Fruit fly (Drosophila melanogaster) Kc167 (cell line): Measurements from ENCODE around the gene Hmbs.

Experiments
- Myc ChIP-seq: fragments of >200 bp; optimal IDR thresholded peaks from 2 replicates; lab custom pipeline; 2017; ENCODE audit warnings: missing external identifiers
- Sin3A ChIP-seq: fragments of >200 bp; optimal IDR thresholded peaks from 2 replicates; lab custom pipeline; 2018; ENCODE audit warnings: missing external identifiers
- h ChIP-seq: fragments of >200 bp; optimal IDR thresholded peaks from 3 replicates; lab custom pipeline; 2018; ENCODE audit warnings: missing external identifiers
- insv ChIP-seq: fragments of >200 bp; optimal IDR thresholded peaks from 3 replicates; lab custom pipeline; 2018; ENCODE audit warnings: missing external identifiers
- psq ChIP-seq: fragments of >200 bp; optimal IDR thresholded peaks from 2 replicates; lab custom pipeline; 2017; ENCODE audit warnings: missing external identifiers
- ttk ChIP-seq: sonication (Bioruptor generic); optimal IDR thresholded peaks from 2 replicates; lab custom pipeline; 2017; ENCODE audit warnings: missing external identifiers

- TF ChIP-seq psq (lab: Kevin White, UChicago) (no peak), Myc (lab: Kevin White, UChicago) (no peak), ttk (lab: Kevin White, UChicago) (no peak), h (lab: Kevin White, UChicago) (no peak), insv (lab: Kevin White, UChicago) (no peak), Sin3A (lab: Kevin White, UChicago) (no peak)
These were observed 21.5 kb upstream of the Hmbs start, which contains the start of the genes sturkopf and Herc4 for dm6 chr3L:1313039-1313766.
